Worm (Caenorhabditis elegans): ENCODE data around the gene C23H5.8.

C23H5.8 gene

DNA sequence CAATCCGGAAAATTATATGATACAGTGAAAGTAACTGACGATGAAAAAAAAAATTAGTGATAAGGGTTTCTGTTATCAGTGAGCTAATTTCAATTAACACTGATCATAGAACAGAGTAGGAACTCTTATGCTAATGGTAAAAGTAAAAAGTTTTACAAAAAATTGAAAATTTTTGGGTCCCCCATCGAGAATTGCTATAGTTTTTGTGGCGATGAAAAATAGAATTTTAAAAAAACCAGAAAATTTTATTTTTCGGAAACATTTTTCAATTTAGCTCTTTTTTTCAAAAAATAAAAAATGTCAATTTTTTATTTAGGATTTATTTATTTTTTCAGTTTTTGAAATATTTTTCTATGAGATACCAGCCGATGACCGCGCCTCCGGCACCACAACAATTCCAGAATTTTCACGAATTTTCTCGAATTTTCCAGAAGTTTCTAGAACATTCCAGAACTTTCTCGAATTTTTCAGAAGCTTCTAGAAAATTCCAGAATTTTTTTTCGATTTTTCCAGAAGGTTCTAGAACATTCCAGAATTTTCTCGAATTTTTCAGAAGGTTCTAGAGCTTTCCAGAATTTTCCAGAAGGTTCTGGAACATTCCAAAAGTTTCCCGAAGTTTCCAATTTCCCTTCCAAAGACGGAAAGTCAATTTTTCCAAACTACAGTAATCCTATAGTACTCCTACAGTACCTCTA is at the start of gene C23H5.8:
TSS of gene C23H5.8 (minus strand) at position 51 of the 695 bp plus-strand sequence.
- no peak for TF ChIP-seq ama-1 (optimal IDR thresholded peaks at IDR 0.05)
- TF ChIP-seq ceh-36 (tag; optimal IDR thresholded peaks at IDR 0.05): no peak
- no peak for TF ChIP-seq scrt-1 (GFP tag; IDR thresholded peaks at IDR 0.05)
- no peak for TF ChIP-seq hmbx-1 (tag; optimal IDR thresholded peaks at IDR 0.05)
- no peak for TF ChIP-seq ceh-13 (GFP tag; optimal IDR thresholded peaks at IDR 0.05)
- no peak for TF ChIP-seq tra-4 (tag; optimal IDR thresholded peaks at IDR 0.05)
- no peak for TF ChIP-seq ets-7 (tag; optimal IDR thresholded peaks at IDR 0.05)
- no peak for TF ChIP-seq pes-1 (GFP tag; IDR thresholded peaks at IDR 0.05)
- no peak for TF ChIP-seq hnd-1 (tag; optimal IDR thresholded peaks at IDR 0.05)
- no peak for TF ChIP-seq tbx-37 (GFP tag; conservative IDR thresholded peaks at IDR 0.05)
- TF ChIP-seq flt-1 (GFP tag; IDR thresholded peaks at IDR 0.05): no peak
- TF ChIP-seq hmg-4 (GFP tag; optimal IDR thresholded peaks at IDR 0.05): no peak
- no peak for TF ChIP-seq B0310.2 (tag; optimal IDR thresholded peaks at IDR 0.05)

DNA sequence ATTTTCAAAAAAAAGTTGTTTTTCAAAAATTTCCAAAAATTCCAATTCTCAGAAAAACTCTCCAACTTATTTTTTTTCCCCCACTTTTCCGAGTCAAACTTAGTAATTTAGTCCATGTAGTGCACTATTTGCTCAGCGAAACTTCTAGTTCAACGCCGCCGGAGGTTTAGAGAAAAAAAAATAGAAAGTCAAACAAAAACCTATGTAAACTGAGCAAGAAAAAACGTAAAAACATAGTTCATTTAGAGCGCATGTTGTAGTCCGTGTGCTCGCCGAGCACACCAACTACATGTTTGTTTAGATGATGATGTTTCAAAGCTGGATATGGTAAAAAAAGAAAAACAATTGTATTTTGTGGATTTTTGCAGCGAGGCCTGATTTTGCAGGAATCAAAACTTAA is 49.0 kb upstream of the C23H5.8 start:
- no peak for TF ChIP-seq ceh-13 (GFP tag; optimal IDR thresholded peaks at IDR 0.05)
- TF ChIP-seq B0310.2 (tag; optimal IDR thresholded peaks at IDR 0.05): no peak
- TF ChIP-seq hmbx-1 (tag; optimal IDR thresholded peaks at IDR 0.05): no peak
- no peak for TF ChIP-seq F13C5.2 (tag; optimal IDR thresholded peaks at IDR 0.05)
- no peak for TF ChIP-seq ama-1 (optimal IDR thresholded peaks at IDR 0.05)
- TF ChIP-seq tbx-11 (GFP tag; IDR thresholded peaks at IDR 0.05): no peak
- no peak for TF ChIP-seq ets-7 (tag; optimal IDR thresholded peaks at IDR 0.05)
- TF ChIP-seq scrt-1 (GFP tag; IDR thresholded peaks at IDR 0.05): no peak
- TF ChIP-seq pes-1 (GFP tag; IDR thresholded peaks at IDR 0.05): no peak
- TF ChIP-seq sea-1 (GFP tag; conservative IDR thresholded peaks at IDR 0.05): no peak
- no peak for TF ChIP-seq hnd-1 (tag; optimal IDR thresholded peaks at IDR 0.05)
- TF ChIP-seq tbx-37 (GFP tag; conservative IDR thresholded peaks at IDR 0.05): no peak
- TF ChIP-seq hmg-4 (GFP tag; optimal IDR thresholded peaks at IDR 0.05): no peak

DNA sequence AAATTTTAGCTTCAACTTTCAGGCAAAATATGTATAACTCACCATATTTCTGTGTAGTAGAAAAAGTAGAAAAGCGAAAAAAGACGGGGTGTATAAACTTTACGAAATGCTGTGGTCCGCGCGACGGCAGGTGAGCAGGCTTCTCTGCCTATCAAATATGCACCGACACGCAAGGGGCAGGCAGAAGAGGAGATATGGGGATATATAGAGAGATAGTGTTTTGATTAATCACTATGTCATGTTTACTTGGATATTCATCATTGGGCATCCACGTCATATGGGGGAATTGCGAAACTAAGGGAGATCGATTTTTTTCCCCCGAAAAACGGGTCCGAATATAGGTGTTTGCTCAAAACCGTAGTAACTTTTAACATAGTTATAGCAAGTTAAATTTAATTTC is 45.9 kb upstream of the C23H5.8 start, which contains the start of gene gcy-37:
TSS of gene gcy-37 (minus strand) at position 101 of the 400 bp plus-strand sequence.
- TF ChIP-seq ceh-36 (tag; optimal IDR thresholded peaks at IDR 0.05): no peak
- no peak for TF ChIP-seq tra-4 (tag; optimal IDR thresholded peaks at IDR 0.05)
- no peak for TF ChIP-seq aly-1 (tag; optimal IDR thresholded peaks at IDR 0.05)
- no peak for TF ChIP-seq flt-1 (GFP tag; IDR thresholded peaks at IDR 0.05)
- no peak for TF ChIP-seq hnd-1 (tag; optimal IDR thresholded peaks at IDR 0.05)
- no peak for TF ChIP-seq B0310.2 (tag; optimal IDR thresholded peaks at IDR 0.05)

DNA sequence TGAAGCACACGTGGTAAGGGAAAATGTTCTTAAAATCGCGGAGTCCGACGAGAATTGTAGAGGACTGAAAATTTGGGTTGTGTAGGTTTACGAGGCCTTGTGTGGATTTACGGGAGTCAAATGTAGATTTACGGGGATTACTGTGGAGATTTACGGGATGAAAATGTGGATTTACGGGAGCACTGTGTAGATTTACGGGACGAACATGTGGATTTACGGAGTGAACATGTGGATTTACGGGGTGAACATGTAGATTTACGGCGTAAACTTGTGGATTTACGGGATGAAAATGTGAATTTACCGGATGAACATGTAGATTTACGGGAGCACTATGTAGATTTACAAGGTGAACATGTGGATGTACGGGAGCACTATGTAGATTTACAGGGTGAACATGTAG is 43.0 kb upstream of the C23H5.8 start:
- TF ChIP-seq ceh-36 (tag; optimal IDR thresholded peaks at IDR 0.05) (no peak), ets-7 (tag; optimal IDR thresholded peaks at IDR 0.05) (no peak), sea-1 (GFP tag; conservative IDR thresholded peaks at IDR 0.05) (no peak), pes-1 (GFP tag; IDR thresholded peaks at IDR 0.05) (no peak)

DNA sequence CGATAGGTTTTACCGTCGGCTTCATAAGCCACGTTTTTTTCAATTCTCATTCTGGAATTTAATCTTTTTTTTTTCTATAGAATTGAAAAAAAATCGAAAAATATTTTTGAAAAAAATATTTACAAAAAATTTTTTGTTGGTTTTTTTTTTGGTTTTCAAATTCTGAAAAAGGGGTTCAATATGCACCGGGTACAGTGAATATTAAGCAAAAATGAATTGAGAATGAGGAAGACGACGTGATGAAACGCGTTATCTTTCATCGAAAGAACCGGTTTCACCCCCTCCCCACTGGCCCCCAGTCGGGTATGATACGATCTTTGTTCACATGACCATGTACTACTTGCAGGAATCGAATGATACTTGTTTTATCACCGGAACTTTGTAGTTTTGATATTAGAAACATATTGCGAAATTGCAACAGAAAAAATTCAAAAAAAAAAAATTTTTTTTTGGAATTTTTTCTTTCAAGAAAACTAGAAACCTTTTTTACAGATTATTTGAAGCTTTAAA is 36.1 kb upstream of the C23H5.8 start, which contains the start of gene C54E4.5:
TSS of gene C54E4.5 (minus strand) at position 51 of the 510 bp plus-strand sequence.
- no peak for TF ChIP-seq hmg-4 (GFP tag; optimal IDR thresholded peaks at IDR 0.05)
- no peak for TF ChIP-seq sea-1 (GFP tag; conservative IDR thresholded peaks at IDR 0.05)
- no peak for TF ChIP-seq flt-1 (GFP tag; IDR thresholded peaks at IDR 0.05)
- TF ChIP-seq tbx-11 (GFP tag; IDR thresholded peaks at IDR 0.05): no peak
- TF ChIP-seq hmbx-1 (tag; optimal IDR thresholded peaks at IDR 0.05): no peak
- no peak for TF ChIP-seq B0310.2 (tag; optimal IDR thresholded peaks at IDR 0.05)
- TF ChIP-seq tbx-37 (GFP tag; conservative IDR thresholded peaks at IDR 0.05): no peak
- no peak for TF ChIP-seq ceh-13 (GFP tag; optimal IDR thresholded peaks at IDR 0.05)
- no peak for TF ChIP-seq aly-1 (tag; optimal IDR thresholded peaks at IDR 0.05)
- no peak for TF ChIP-seq tra-4 (tag; optimal IDR thresholded peaks at IDR 0.05)
- TF ChIP-seq ama-1 (optimal IDR thresholded peaks at IDR 0.05): no peak
- no peak for TF ChIP-seq ets-7 (tag; optimal IDR thresholded peaks at IDR 0.05)
- TF ChIP-seq ceh-36 (tag; optimal IDR thresholded peaks at IDR 0.05): no peak
- TF ChIP-seq hnd-1 (tag; optimal IDR thresholded peaks at IDR 0.05): no peak
- no peak for TF ChIP-seq scrt-1 (GFP tag; IDR thresholded peaks at IDR 0.05)

DNA sequence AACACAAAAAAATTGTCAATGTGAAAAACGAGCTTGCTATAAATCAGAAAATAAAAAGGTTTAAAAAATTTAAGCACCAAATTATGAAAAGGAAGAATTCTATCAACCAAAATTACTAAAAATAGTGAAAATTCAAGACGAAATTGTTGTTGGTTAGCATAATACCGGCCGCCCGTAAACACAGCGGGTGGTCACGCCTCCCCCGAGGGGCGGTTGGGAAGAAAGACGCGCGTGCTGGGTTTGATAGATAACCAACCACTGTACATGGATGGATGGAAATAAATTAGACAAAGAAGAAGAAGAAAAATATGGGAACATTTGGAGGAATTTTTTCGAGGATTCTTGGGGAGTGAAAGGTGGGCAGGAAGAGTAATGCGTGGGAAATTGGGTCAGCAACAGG is 29.1 kb upstream of the C23H5.8 start:
- TF ChIP-seq hmg-4 (GFP tag; optimal IDR thresholded peaks at IDR 0.05): no peak
- TF ChIP-seq aly-1 (tag; optimal IDR thresholded peaks at IDR 0.05): no peak
- TF ChIP-seq B0310.2 (tag; optimal IDR thresholded peaks at IDR 0.05): no peak
- no peak for TF ChIP-seq ceh-36 (tag; optimal IDR thresholded peaks at IDR 0.05)

DNA sequence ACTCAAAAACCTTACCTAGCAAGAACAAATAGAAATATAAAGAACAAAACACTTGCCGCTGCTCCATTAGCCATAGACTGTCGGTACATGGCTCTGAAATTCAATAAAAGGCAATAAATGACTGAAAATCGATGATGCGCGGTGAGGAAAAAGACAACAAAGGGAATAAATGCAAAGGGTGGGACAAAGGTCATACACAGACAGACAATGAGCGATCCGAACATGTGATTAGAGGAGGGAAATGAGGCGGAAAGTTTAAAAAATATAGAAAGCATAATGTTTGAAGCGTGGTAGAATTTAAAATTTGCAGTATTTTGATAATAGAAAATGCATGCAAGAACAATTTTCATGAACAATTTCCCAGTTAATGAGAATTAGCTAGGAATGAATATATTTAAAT is 27.3 kb upstream of the C23H5.8 start, which contains the start of gene C54E4.12:
TSS of gene C54E4.12 (minus strand) at position 101 of the 400 bp plus-strand sequence.
- TF ChIP-seq hmg-4 (GFP tag; optimal IDR thresholded peaks at IDR 0.05) (no peak), tra-4 (tag; optimal IDR thresholded peaks at IDR 0.05) (no peak), F13C5.2 (tag; optimal IDR thresholded peaks at IDR 0.05) (no peak), hnd-1 (tag; optimal IDR thresholded peaks at IDR 0.05) (no peak), B0310.2 (tag; optimal IDR thresholded peaks at IDR 0.05) (no peak), aly-1 (tag; optimal IDR thresholded peaks at IDR 0.05) (no peak)

DNA sequence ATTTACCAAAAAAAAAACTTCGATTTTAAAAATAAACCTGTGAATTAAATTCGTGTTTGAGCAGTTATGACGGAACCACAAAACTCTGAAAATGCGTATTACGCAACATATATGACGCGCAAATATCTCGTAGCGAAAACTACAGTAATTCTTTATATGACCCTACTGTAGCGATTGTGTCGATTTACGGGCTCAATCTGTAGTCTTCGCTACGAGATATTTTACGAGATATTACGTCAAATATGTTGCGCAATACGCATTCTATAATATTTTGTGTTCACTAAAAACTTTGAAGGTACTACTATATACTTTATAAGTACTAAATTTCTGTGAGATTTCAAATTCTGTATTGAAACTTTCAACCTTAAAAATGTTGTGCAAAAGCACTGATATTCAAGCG is 24.3 kb upstream of the C23H5.8 start:
- TF ChIP-seq F13C5.2 (tag; optimal IDR thresholded peaks at IDR 0.05) (no peak), pes-1 (GFP tag; IDR thresholded peaks at IDR 0.05) (no peak), hmg-4 (GFP tag; optimal IDR thresholded peaks at IDR 0.05) (no peak), sea-1 (GFP tag; conservative IDR thresholded peaks at IDR 0.05) (no peak), ama-1 (optimal IDR thresholded peaks at IDR 0.05) (no peak), ceh-13 (GFP tag; optimal IDR thresholded peaks at IDR 0.05) (no peak), ceh-36 (tag; optimal IDR thresholded peaks at IDR 0.05) (no peak), aly-1 (tag; optimal IDR thresholded peaks at IDR 0.05) (no peak), B0310.2 (tag; optimal IDR thresholded peaks at IDR 0.05) (no peak), scrt-1 (GFP tag; IDR thresholded peaks at IDR 0.05) (no peak), tbx-37 (GFP tag; conservative IDR thresholded peaks at IDR 0.05) (no peak), tbx-11 (GFP tag; IDR thresholded peaks at IDR 0.05) (no peak), hnd-1 (tag; optimal IDR thresholded peaks at IDR 0.05) (no peak), ets-7 (tag; optimal IDR thresholded peaks at IDR 0.05) (no peak), tra-4 (tag; optimal IDR thresholded peaks at IDR 0.05) (no peak), flt-1 (GFP tag; IDR thresholded peaks at IDR 0.05) (no peak), hmbx-1 (tag; optimal IDR thresholded peaks at IDR 0.05) (no peak)

Measured in whole organism, early embryonic.